Fruit fly (Drosophila melanogaster): ENCODE data around the gene Nf-YC.

Gene Nf-YC

dm6 chrX:6802376-6803080 is 18.2 kb downstream of the Nf-YC start:
- TF ChIP-seq CG32264 (GFP tag; optimal IDR thresholded peaks at IDR 0.05), result no peak
- TF ChIP-seq Hnf4 (GFP tag; optimal IDR thresholded peaks at IDR 0.05), result no peak
- TF ChIP-seq sage (GFP tag; optimal IDR thresholded peaks at IDR 0.05), result no peak
- no peak for TF ChIP-seq dmrt93B (GFP tag; optimal IDR thresholded peaks at IDR 0.05)
- TF ChIP-seq dsf (GFP tag; optimal IDR thresholded peaks at IDR 0.05; ENCODE audit: borderline replicate concordance), result no peak
- no peak for TF ChIP-seq rgr (GFP tag; optimal IDR thresholded peaks at IDR 0.05)
- TF ChIP-seq sv (GFP tag; optimal IDR thresholded peaks at IDR 0.05), result no peak
- no peak for TF ChIP-seq OdsH (GFP tag; optimal IDR thresholded peaks at IDR 0.05)
- no peak for TF ChIP-seq br (GFP tag; optimal IDR thresholded peaks at IDR 0.05)
- no peak for TF ChIP-seq foxo (GFP tag; optimal IDR thresholded peaks at IDR 0.05)
- TF ChIP-seq woc (GFP tag; optimal IDR thresholded peaks at IDR 0.05), result no peak

dm6 chrX:6800726-6801296 is 19.9 kb downstream of the Nf-YC start:
- TF ChIP-seq dmrt93B (GFP tag; optimal IDR thresholded peaks at IDR 0.05) (peak; percentile 21), fru (GFP tag; optimal IDR thresholded peaks at IDR 0.05) (peak; percentile 50), tai (GFP tag; optimal IDR thresholded peaks at IDR 0.05) (no peak), HLH106 (tag; optimal IDR thresholded peaks at IDR 0.05) (peak; percentile 25), pan (optimal IDR thresholded peaks at IDR 0.05) (no peak), br (GFP tag; optimal IDR thresholded peaks at IDR 0.05) (peak; percentile 17), brk (GFP tag; optimal IDR thresholded peaks at IDR 0.05) (no peak), N (GFP tag; optimal IDR thresholded peaks at IDR 0.05) (no peak), Sp1 (GFP tag; optimal IDR thresholded peaks at IDR 0.05) (peak; percentile 22), foxo (GFP tag; optimal IDR thresholded peaks at IDR 0.05) (peak in 1 of 2 experiments; percentile 55), dl (GFP tag; optimal IDR thresholded peaks at IDR 0.05; ENCODE audit: insufficient read depth in 1 of 2, partially characterized antibody in 2 of 2) (no peak), Dfd (GFP tag; optimal IDR thresholded peaks at IDR 0.05) (no peak), Mio (GFP tag; optimal IDR thresholded peaks at IDR 0.05) (no peak), dsf (GFP tag; optimal IDR thresholded peaks at IDR 0.05; ENCODE audit: borderline replicate concordance) (no peak), ey (GFP tag; optimal IDR thresholded peaks at IDR 0.05) (peak; percentile 27), CG9705 (GFP tag; optimal IDR thresholded peaks at IDR 0.05) (no peak), lola (GFP tag; optimal IDR thresholded peaks at IDR 0.05) (no peak), Abd-B (GFP tag; optimal IDR thresholded peaks at IDR 0.05) (no peak), sv (GFP tag; optimal IDR thresholded peaks at IDR 0.05) (peak; percentile 33), sage (GFP tag; optimal IDR thresholded peaks at IDR 0.05) (no peak), psq (GFP tag; optimal IDR thresholded peaks at IDR 0.05) (peak; percentile 9), rgr (GFP tag; optimal IDR thresholded peaks at IDR 0.05) (peak; percentile 41), Dif (GFP tag; optimal IDR thresholded peaks at IDR 0.05; ENCODE audit: partially characterized antibody) (peak; percentile 20), Rel (GFP tag; optimal IDR thresholded peaks at IDR 0.05) (no peak), Rel (tag; optimal IDR thresholded peaks at IDR 0.05) (no peak), CrebA (GFP tag; optimal IDR thresholded peaks at IDR 0.05; ENCODE audit: borderline replicate concordance) (no peak), GATAd (GFP tag; optimal IDR thresholded peaks at IDR 0.05) (no peak), Vsx2 (GFP tag; optimal IDR thresholded peaks at IDR 0.05; ENCODE audit: partially characterized antibody) (no peak), Jra (GFP tag; optimal IDR thresholded peaks at IDR 0.05) (no peak), Hnf4 (GFP tag; optimal IDR thresholded peaks at IDR 0.05) (peak; percentile 16), Myc (optimal IDR thresholded peaks at IDR 0.05) (peak; percentile 80), CG32264 (GFP tag; optimal IDR thresholded peaks at IDR 0.05) (no peak), h (GFP tag; optimal IDR thresholded peaks at IDR 0.05) (peak; percentile 54), OdsH (GFP tag; optimal IDR thresholded peaks at IDR 0.05) (peak; percentile 14), jim (GFP tag; optimal IDR thresholded peaks at IDR 0.05) (no peak), Hr83 (GFP tag; optimal IDR thresholded peaks at IDR 0.05; ENCODE audit: poor library complexity, severe bottlenecking) (no peak), woc (GFP tag; optimal IDR thresholded peaks at IDR 0.05) (no peak), Hr78 (GFP tag; optimal IDR thresholded peaks at IDR 0.05) (no peak), usp (GFP tag; optimal IDR thresholded peaks at IDR 0.05) (no peak)

Measured in whole organism, wandering third instar larva.